Fruit fly (Drosophila melanogaster) whole organism, embryonic: ENCODE data around the gene CG7579.

ENCODE experiments used
- Asciz ChIP-seq: fragments of 200-800 bp; sonication (Bioruptor generic); optimal IDR thresholded peaks from 2 replicates; lab custom pipeline; 2017; ENCODE audit warnings: missing biosample characterization, mild to moderate bottlenecking, missing genetic modification characterization, missing genetic modification reagents
- Atf6 ChIP-seq: fragments of 200-800 bp; sonication (Bioruptor generic); IDR thresholded peaks from 2 replicates; pipeline ENCODE4 v1.3.6; 2022; ENCODE audit warnings: missing biosample characterization, missing genetic modification characterization
- CG1024 ChIP-seq: fragments of 200-800 bp; sonication (Bioruptor generic); IDR thresholded peaks from 2 replicates; pipeline ENCODE4 v1.3.6; 2022; ENCODE audit warnings: missing biosample characterization, missing genetic modification characterization
- CG10321 ChIP-seq: fragments of 200-800 bp; sonication (Bioruptor generic); IDR thresholded peaks from 2 replicates; pipeline ENCODE4 v1.3.6; 2022; ENCODE audit warnings: missing biosample characterization, missing genetic modification characterization
- CG14860 ChIP-seq: fragments of 200-800 bp; sonication (Bioruptor generic); IDR thresholded peaks from 3 replicates; pipeline ENCODE4 v1.3.6; 2022; ENCODE audit warnings: missing biosample characterization, missing genetic modification characterization; ENCODE audit not compliant: partially characterized antibody
- CG17385 ChIP-seq: fragments of 200-800 bp; sonication (Bioruptor generic); optimal IDR thresholded peaks from 3 replicates; lab custom pipeline; 2018; ENCODE audit warnings: missing biosample characterization, mild to moderate bottlenecking, missing genetic modification characterization
- CG18476 ChIP-seq: fragments of 200-800 bp; sonication (Bioruptor generic); optimal IDR thresholded peaks from 2 replicates; lab custom pipeline; 2016; ENCODE audit warnings: missing biosample characterization, mild to moderate bottlenecking, missing genetic modification characterization
- CG2129 ChIP-seq: fragments of 200-800 bp; sonication (Bioruptor generic); IDR thresholded peaks from 2 replicates; pipeline ENCODE4 v1.3.6; 2022; ENCODE audit warnings: missing biosample characterization, missing genetic modification characterization; ENCODE audit not compliant: partially characterized antibody
- CG2712 ChIP-seq: fragments of 200-800 bp; optimal IDR thresholded peaks from 3 replicates; lab custom pipeline; 2019; ENCODE audit warnings: missing biosample characterization, mild to moderate bottlenecking, missing genetic modification characterization, moderate library complexity
- CG2875 ChIP-seq: fragments of 200-800 bp; sonication (Bioruptor generic); optimal IDR thresholded peaks from 2 replicates; lab custom pipeline; 2017; ENCODE audit warnings: missing biosample characterization, mild to moderate bottlenecking, missing genetic modification characterization, missing genetic modification reagents
- CG3281 ChIP-seq: fragments of 200-800 bp; sonication (Bioruptor generic); optimal IDR thresholded peaks from 3 replicates; lab custom pipeline; 2017; ENCODE audit warnings: missing biosample characterization, mild to moderate bottlenecking, missing genetic modification characterization
- CG8765 ChIP-seq: fragments of 200-800 bp; sonication (Bioruptor generic); IDR thresholded peaks from 2 replicates; pipeline ENCODE4 v1.3.6; 2022; ENCODE audit warnings: missing biosample characterization, missing genetic modification characterization
- CG8924 ChIP-seq: fragments of 200-800 bp; optimal IDR thresholded peaks from 3 replicates; lab custom pipeline; 2019; ENCODE audit warnings: missing biosample characterization, mild to moderate bottlenecking, missing genetic modification characterization, moderate library complexity
- CG9215 ChIP-seq: fragments of 200-800 bp; sonication (Bioruptor generic); IDR thresholded peaks from 2 replicates; pipeline ENCODE4 v1.3.6; 2022; ENCODE audit warnings: missing biosample characterization, missing genetic modification characterization
- CG9932 ChIP-seq: fragments of 200-800 bp; sonication (Bioruptor generic); IDR thresholded peaks from 2 replicates; pipeline ENCODE4 v1.3.6; 2022; ENCODE audit warnings: missing biosample characterization, missing genetic modification characterization
- CTCF ChIP-seq: fragments of 200-800 bp; sonication (Bioruptor generic); optimal IDR thresholded peaks from 2 replicates; lab custom pipeline; 2017; ENCODE audit warnings: missing biosample characterization, mild to moderate bottlenecking, missing genetic modification characterization, moderate library complexity
- Dek ChIP-seq: fragments of 200-800 bp; sonication (Bioruptor generic); optimal IDR thresholded peaks from 3 replicates; lab custom pipeline; 2019; ENCODE audit warnings: missing biosample characterization, mild to moderate bottlenecking, missing genetic modification characterization, moderate library complexity
- Dll ChIP-seq: fragments of 200-800 bp; sonication (Bioruptor generic); IDR thresholded peaks from 4 replicates; pipeline ENCODE4 v1.3.6; 2022; ENCODE audit warnings: missing biosample characterization, missing genetic modification characterization; ENCODE audit not compliant: partially characterized antibody
- Drgx ChIP-seq: fragments of 200-800 bp; sonication (Bioruptor generic); IDR thresholded peaks from 2 replicates; pipeline ENCODE4 v1.3.6; 2022; ENCODE audit warnings: missing biosample characterization, missing genetic modification characterization
- Ets97D ChIP-seq: fragments of 200-800 bp; sonication (Bioruptor generic); optimal IDR thresholded peaks from 3 replicates; lab custom pipeline; 2016; ENCODE audit warnings: missing biosample characterization, missing genetic modification characterization
- Fer1 ChIP-seq: fragments of 200-800 bp; sonication (Bioruptor generic); optimal IDR thresholded peaks from 2 replicates; lab custom pipeline; 2017; ENCODE audit warnings: missing biosample characterization, mild to moderate bottlenecking, missing genetic modification characterization
- H2.0 ChIP-seq: fragments of 200-800 bp; sonication (Bioruptor generic); IDR thresholded peaks from 2 replicates; pipeline ENCODE4 v1.3.6; 2022; ENCODE audit warnings: missing biosample characterization, missing genetic modification characterization
- HLH54F ChIP-seq: fragments of 200-800 bp; sonication (Bioruptor generic); optimal IDR thresholded peaks from 3 replicates; lab custom pipeline; 2016; ENCODE audit warnings: missing biosample characterization, missing genetic modification characterization
- Mad ChIP-seq: fragments of 200-800 bp; sonication (Bioruptor generic); optimal IDR thresholded peaks from 2 replicates; lab custom pipeline; 2016; ENCODE audit warnings: missing biosample characterization, missing genetic modification characterization
- NC2α ChIP-seq: fragments of 200-800 bp; sonication (Bioruptor generic); optimal IDR thresholded peaks from 2 replicates; lab custom pipeline; 2016; ENCODE audit warnings: missing biosample characterization, missing genetic modification characterization
- NK7.1 ChIP-seq: fragments of 200-800 bp; sonication (Bioruptor generic); optimal IDR thresholded peaks from 3 replicates; lab custom pipeline; 2016; ENCODE audit warnings: missing biosample characterization, missing genetic modification characterization
- NfI ChIP-seq: fragments of 200-800 bp; sonication (Bioruptor generic); optimal IDR thresholded peaks from 3 replicates; lab custom pipeline; 2018; ENCODE audit warnings: missing biosample characterization, mild to moderate bottlenecking, missing genetic modification characterization, moderate library complexity
- Opbp ChIP-seq: fragments of 200-800 bp; sonication (Bioruptor generic); IDR thresholded peaks from 3 replicates; pipeline ENCODE4 v1.3.6; 2022; ENCODE audit warnings: missing biosample characterization, missing genetic modification characterization; ENCODE audit not compliant: partially characterized antibody
- Rfx ChIP-seq: fragments of 200-800 bp; sonication (Bioruptor generic); IDR thresholded peaks from 2 replicates; pipeline ENCODE4 v1.3.6; 2022; ENCODE audit warnings: missing biosample characterization, missing genetic modification characterization
- al ChIP-seq: fragments of 200-800 bp; sonication (Bioruptor generic); IDR thresholded peaks from 2 replicates; pipeline ENCODE4 v1.3.6; 2022; ENCODE audit warnings: missing biosample characterization, missing genetic modification characterization
- bsh ChIP-seq, 2 experiments: fragments of 200-800 bp; sonication (Bioruptor generic); optimal IDR thresholded peaks; 2 replicates each; lab custom pipeline; 2017 to 2018; ENCODE audit warnings: mild to moderate bottlenecking in 2 of 2, missing biosample characterization in 2 of 2, missing genetic modification characterization in 2 of 2, moderate library complexity in 1 of 2
- cas ChIP-seq: fragments of 200-800 bp; sonication (Bioruptor generic); IDR thresholded peaks from 2 replicates; pipeline ENCODE4 v1.3.6; 2022; ENCODE audit warnings: missing biosample characterization, missing genetic modification characterization
- ci ChIP-seq: fragments of 200-800 bp; sonication (Bioruptor generic); IDR thresholded peaks from 3 replicates; pipeline ENCODE4 v1.3.6; 2022; ENCODE audit warnings: missing biosample characterization, missing genetic modification characterization
- dimm ChIP-seq: fragments of 200-800 bp; sonication (Bioruptor generic); IDR thresholded peaks from 2 replicates; pipeline ENCODE4 v1.3.6; 2022; ENCODE audit warnings: missing biosample characterization, missing genetic modification characterization
- ewg ChIP-seq: fragments of 200-800 bp; sonication (Bioruptor generic); optimal IDR thresholded peaks from 3 replicates; lab custom pipeline; 2017; ENCODE audit warnings: mild to moderate bottlenecking, missing biosample characterization, missing genetic modification reagents, missing genetic modification characterization
- gfzf ChIP-seq: fragments of 200-800 bp; sonication (Bioruptor generic); optimal IDR thresholded peaks from 2 replicates; lab custom pipeline; 2016; ENCODE audit warnings: missing biosample characterization, mild to moderate bottlenecking, missing genetic modification characterization, moderate library complexity
- hbn ChIP-seq: fragments of 200-800 bp; sonication (Bioruptor generic); IDR thresholded peaks from 2 replicates; pipeline ENCODE4 v1.3.6; 2022; ENCODE audit warnings: missing biosample characterization, missing genetic modification characterization; ENCODE audit not compliant: partially characterized antibody
- jigr1 ChIP-seq: fragments of 200-800 bp; sonication (Bioruptor generic); IDR thresholded peaks from 3 replicates; pipeline ENCODE4 v1.3.6; 2022; ENCODE audit warnings: missing biosample characterization, missing genetic modification characterization
- org-1 ChIP-seq: fragments of 200-800 bp; sonication (Bioruptor generic); optimal IDR thresholded peaks from 2 replicates; lab custom pipeline; 2017; ENCODE audit warnings: missing biosample characterization, missing genetic modification characterization
- scrt ChIP-seq: fragments of 200-800 bp; sonication (Bioruptor generic); optimal IDR thresholded peaks from 2 replicates; lab custom pipeline; 2018; ENCODE audit warnings: missing biosample characterization, mild to moderate bottlenecking, missing genetic modification characterization, moderate library complexity
- stwl ChIP-seq: fragments of 200-800 bp; sonication (Bioruptor generic); optimal IDR thresholded peaks from 3 replicates; lab custom pipeline; 2018; ENCODE audit warnings: missing biosample characterization, mild to moderate bottlenecking, missing genetic modification characterization, moderate library complexity
- ttk ChIP-seq: fragments of 200-800 bp; sonication (Bioruptor generic); IDR thresholded peaks from 2 replicates; pipeline ENCODE4 v2.1.2; 2022; ENCODE audit warnings: missing biosample characterization, missing genetic modification characterization
- vnd ChIP-seq: fragments of 200-800 bp; sonication (Bioruptor generic); IDR thresholded peaks from 3 replicates; pipeline ENCODE4 v1.3.6; 2022; ENCODE audit warnings: missing biosample characterization, missing genetic modification characterization; ENCODE audit not compliant: partially characterized antibody
- zen ChIP-seq: fragments of 200-800 bp; sonication (Bioruptor generic); optimal IDR thresholded peaks from 3 replicates; lab custom pipeline; 2018; ENCODE audit warnings: missing biosample characterization, mild to moderate bottlenecking, missing genetic modification characterization, moderate library complexity

Gene CG7579

DNA sequence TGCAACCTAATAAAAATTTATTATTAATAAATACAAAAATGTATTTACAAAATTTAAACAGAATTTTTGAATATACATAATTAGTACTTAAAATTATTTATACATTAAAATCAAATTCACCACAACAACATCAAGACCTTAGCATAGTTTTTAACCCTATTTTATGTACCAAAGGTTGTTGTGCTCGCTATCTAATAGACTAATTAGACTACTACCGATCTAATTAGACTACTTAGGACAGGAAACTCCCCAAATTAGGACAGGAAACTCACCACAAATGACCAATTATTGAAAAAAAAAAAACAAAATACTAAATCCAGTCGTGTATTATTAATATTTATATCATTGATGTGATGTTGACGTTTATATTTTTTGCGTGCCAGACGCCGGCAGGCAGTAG is 46.3 kb downstream of the CG7579 start (continued):
- TF ChIP-seq Rfx (GFP tag; lab: Robert Waterston, UW), result no peak
- TF ChIP-seq CG3281 (GFP tag; lab: Kevin White, UChicago), result no peak
- peak; percentile 29 for TF ChIP-seq ewg
- no peak for TF ChIP-seq CG2129 (GFP tag; lab: Robert Waterston, UW)
- TF ChIP-seq CG17385 (GFP tag; lab: Kevin White, UChicago), result peak; percentile 1
- peak in 1 of 2 experiments; percentile 29 for TF ChIP-seq bsh (GFP tag; optimal IDR thresholded peaks at IDR 0.05; lab: Kevin White, UChicago)
- TF ChIP-seq Fer1 (GFP tag; lab: Kevin White, UChicago), result no peak
- TF ChIP-seq zen (tag; lab: Kevin White, UChicago), result no peak
- TF ChIP-seq Dek (tag; lab: Kevin White, UChicago), result no peak
- TF ChIP-seq ttk (GFP tag; lab: Robert Waterston, UW), result no peak
- TF ChIP-seq ci, result peak; percentile 54; the same call in 2 of the 3 replicates
- 0 out of 4 replicates have a peak, but pooled peaks have one; percentile 21 for TF ChIP-seq Dll
- TF ChIP-seq CG9932 (GFP tag; lab: Robert Waterston, UW), result no peak
- TF ChIP-seq CTCF (GFP tag; lab: Kevin White, UChicago), result peak; percentile 50
- no peak for TF ChIP-seq CG8924 (tag; lab: Kevin White, UChicago)
- TF ChIP-seq Atf6 (GFP tag; lab: Robert Waterston, UW), result no peak
- no peak for TF ChIP-seq Drgx (GFP tag; lab: Robert Waterston, UW)
- TF ChIP-seq CG8765 (GFP tag; lab: Robert Waterston, UW), result no peak
- no peak for TF ChIP-seq org-1 (GFP tag; lab: Kevin White, UChicago)
- no peak for TF ChIP-seq scrt (GFP tag; lab: Kevin White, UChicago)
- no peak for TF ChIP-seq CG10321 (GFP tag; lab: Robert Waterston, UW)
- no peak for TF ChIP-seq dimm (GFP tag; lab: Robert Waterston, UW)
- no peak for TF ChIP-seq CG1024
- TF ChIP-seq cas (GFP tag; lab: Robert Waterston, UW), result no peak
- no peak for TF ChIP-seq NC2α
- peak; percentile 23 for TF ChIP-seq NfI (GFP tag; lab: Kevin White, UChicago)
- no peak for TF ChIP-seq CG18476 (GFP tag; lab: Kevin White, UChicago)
- TF ChIP-seq Opbp, result peak; percentile 31; the same call in 1 of the 3 replicates
- TF ChIP-seq stwl (tag; lab: Kevin White, UChicago), result peak; percentile 77
- TF ChIP-seq hbn (GFP tag; lab: Robert Waterston, UW), result no peak
- no peak for TF ChIP-seq H2.0
- TF ChIP-seq gfzf (GFP tag; lab: Kevin White, UChicago), result peak; percentile 44
- TF ChIP-seq CG14860 (GFP tag; lab: Robert Waterston, UW), result no peak
- no peak for TF ChIP-seq HLH54F (GFP tag; lab: Kevin White, UChicago)
- TF ChIP-seq jigr1 (GFP tag; lab: Robert Waterston, UW), result no peak
- TF ChIP-seq CG2875 (GFP tag; lab: Kevin White, UChicago), result no peak
- TF ChIP-seq NK7.1 (GFP tag; lab: Kevin White, UChicago), result no peak
- TF ChIP-seq Asciz, result no peak
- no peak for TF ChIP-seq CG2712 (tag; lab: Kevin White, UChicago)
- TF ChIP-seq al (GFP tag; lab: Robert Waterston, UW), result no peak
- no peak for TF ChIP-seq CG9215
- TF ChIP-seq Ets97D, result peak; percentile 67
- TF ChIP-seq Mad, result no peak
- no peak for TF ChIP-seq vnd (GFP tag; lab: Robert Waterston, UW)
- TF ChIP-seq, all 482 proteins: peak for 21
